Fruit fly (Drosophila melanogaster) whole organism, embryonic: ENCODE results near the gene Rh5.
A peak's percentile ranks its signal among the peaks of the same experiment; 100 is the strongest.

ENCODE experiments used
- Asciz ChIP-seq: fragments of 200-800 bp; sonication (Bioruptor generic); optimal IDR thresholded peaks from 2 replicates; lab custom pipeline; 2017; ENCODE audit warnings: missing biosample characterization, mild to moderate bottlenecking, missing genetic modification characterization, missing genetic modification reagents
- CG12219 ChIP-seq: fragments of 200-800 bp; sonication (Bioruptor generic); optimal IDR thresholded peaks from 3 replicates; lab custom pipeline; 2018; ENCODE audit warnings: missing biosample characterization, mild to moderate bottlenecking, missing genetic modification characterization
- CG13624 ChIP-seq: fragments of 200-800 bp; sonication (Bioruptor generic); optimal IDR thresholded peaks from 2 replicates; lab custom pipeline; 2016; ENCODE audit warnings: missing biosample characterization, missing genetic modification characterization
- CG17802 ChIP-seq: fragments of 200-800 bp; sonication (Bioruptor generic); optimal IDR thresholded peaks from 2 replicates; lab custom pipeline; 2018; ENCODE audit warnings: missing biosample characterization, mild to moderate bottlenecking, missing genetic modification characterization, moderate library complexity
- HLHmδ ChIP-seq: fragments of 200-800 bp; sonication (Bioruptor generic); optimal IDR thresholded peaks from 2 replicates; lab custom pipeline; 2018; ENCODE audit warnings: missing biosample characterization, mild to moderate bottlenecking, missing genetic modification characterization, moderate library complexity
- Hr78 ChIP-seq, 2 experiments: fragments of 200-800 bp in 1 of 2; fragments of >200 bp in 1 of 2; sonication (Bioruptor generic) in 1 of 2; optimal IDR thresholded peaks; 2 replicates each; lab custom pipeline; 2017 to 2019; ENCODE audit warnings: missing biosample characterization in 2 of 2, missing genetic modification characterization in 2 of 2, mild to moderate bottlenecking in 1 of 2, moderate library complexity in 1 of 2
- hb ChIP-seq: fragments of 200-800 bp; sonication (Bioruptor generic); IDR thresholded peaks from 3 replicates; pipeline ENCODE4 v1.3.6; 2022; ENCODE audit warnings: missing biosample characterization, missing genetic modification characterization; ENCODE audit not compliant: partially characterized antibody

DNA sequence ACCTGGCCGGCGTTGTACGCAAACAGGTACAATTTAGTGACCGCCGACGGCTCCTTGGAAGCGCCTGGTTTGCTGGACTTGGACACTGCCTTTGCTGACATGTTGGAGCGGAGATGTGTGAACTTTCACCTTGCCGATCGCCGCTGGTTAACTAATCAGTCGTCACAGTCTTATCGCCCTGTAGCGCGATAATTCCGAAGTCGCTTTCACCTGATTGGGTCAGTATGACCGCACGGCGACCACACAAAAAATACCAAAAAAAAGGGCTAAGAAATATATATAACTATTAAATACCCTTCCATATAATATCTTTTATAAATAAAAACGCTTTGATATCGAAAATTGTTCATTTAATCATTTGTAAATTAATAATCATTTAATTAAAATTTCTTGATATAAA is 5.9 kb upstream of the Rh5 start, which contains the start of gene Hacd1:
- TF ChIP-seq Hr78 (GFP tag; optimal IDR thresholded peaks at IDR 0.05; lab: Kevin White, UChicago) (peak in 1 of 2 experiments; percentile 99), hb (GFP tag; lab: Robert Waterston, UW) (no peak), HLHmδ (no peak), CG17802 (tag; lab: Kevin White, UChicago) (no peak), Asciz (GFP tag; lab: Kevin White, UChicago) (no peak), CG12219 (no peak), CG13624 (GFP tag; lab: Kevin White, UChicago) (no peak)
